Fruit fly (Drosophila melanogaster): ENCODE measurements around the gene CG44004.

Gene CG44004

DNA sequence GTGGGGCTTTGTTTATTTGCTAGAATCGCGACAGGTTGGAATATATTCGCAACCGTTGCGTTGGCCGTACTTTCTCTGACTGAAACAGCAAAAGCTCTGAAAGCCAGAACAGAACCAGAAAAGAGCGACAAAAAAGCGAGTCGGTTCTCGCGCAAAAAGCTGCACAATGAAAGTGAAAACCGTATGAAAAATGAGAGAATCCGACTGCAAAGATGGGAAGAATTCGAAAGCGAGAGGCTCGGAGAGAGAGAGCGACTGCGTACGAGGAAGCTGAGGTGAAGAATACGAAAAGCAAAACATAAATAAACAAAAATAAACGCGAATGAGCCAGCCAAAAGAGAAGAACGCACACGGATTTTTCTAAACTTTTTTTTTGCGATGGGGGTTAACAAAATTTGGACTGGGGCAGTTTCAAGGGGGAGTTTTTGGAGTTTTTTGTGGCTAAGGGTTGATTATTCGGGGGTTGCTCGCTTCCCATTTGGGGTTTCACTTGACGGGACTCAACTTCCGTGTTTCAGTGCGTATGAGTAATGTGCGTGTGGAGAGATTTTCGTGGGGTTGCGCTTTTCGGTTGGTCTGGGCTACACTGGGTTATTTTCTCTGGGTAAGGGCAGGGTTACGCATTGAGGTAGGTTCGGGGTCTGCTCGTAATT is 11.8 kb downstream of the CG44004 start:
- peak; percentile 22 for TF ChIP-seq CG7045 (GFP tag; optimal IDR thresholded peaks at IDR 0.05)
- TF ChIP-seq toe (GFP tag; optimal IDR thresholded peaks at IDR 0.05) = no peak
- TF ChIP-seq pad (GFP tag; optimal IDR thresholded peaks at IDR 0.05) = no peak
- no peak for TF ChIP-seq CG1620 (GFP tag; optimal IDR thresholded peaks at IDR 0.05)
- no peak for TF ChIP-seq Hr96 (GFP tag; optimal IDR thresholded peaks at IDR 0.05)
- TF ChIP-seq CG5204 (GFP tag; optimal IDR thresholded peaks at IDR 0.05) = no peak
- TF ChIP-seq Mnt (GFP tag; optimal IDR thresholded peaks at IDR 0.05) = no peak
- TF ChIP-seq CG14711 (tag; optimal IDR thresholded peaks at IDR 0.05) = peak; percentile 7
- no peak for TF ChIP-seq tj (GFP tag; optimal IDR thresholded peaks at IDR 0.05)
- peak; percentile 60 for TF ChIP-seq CG33017 (tag; optimal IDR thresholded peaks at IDR 0.05)
- TF ChIP-seq CG7101 (tag; optimal IDR thresholded peaks at IDR 0.05) = no peak
- TF ChIP-seq Crg-1 (GFP tag; optimal IDR thresholded peaks at IDR 0.05) = no peak
- TF ChIP-seq kay (GFP tag; ENCODE audit: borderline replicate concordance) = peak; percentile 18
- no peak for TF ChIP-seq CG12768 (GFP tag; optimal IDR thresholded peaks at IDR 0.05)
- no peak for TF ChIP-seq cnc (optimal IDR thresholded peaks at IDR 0.05)
- no peak for TF ChIP-seq Clk (GFP tag; optimal IDR thresholded peaks at IDR 0.05)
- TF ChIP-seq cic (GFP tag; optimal IDR thresholded peaks at IDR 0.05) = peak; percentile 38

DNA sequence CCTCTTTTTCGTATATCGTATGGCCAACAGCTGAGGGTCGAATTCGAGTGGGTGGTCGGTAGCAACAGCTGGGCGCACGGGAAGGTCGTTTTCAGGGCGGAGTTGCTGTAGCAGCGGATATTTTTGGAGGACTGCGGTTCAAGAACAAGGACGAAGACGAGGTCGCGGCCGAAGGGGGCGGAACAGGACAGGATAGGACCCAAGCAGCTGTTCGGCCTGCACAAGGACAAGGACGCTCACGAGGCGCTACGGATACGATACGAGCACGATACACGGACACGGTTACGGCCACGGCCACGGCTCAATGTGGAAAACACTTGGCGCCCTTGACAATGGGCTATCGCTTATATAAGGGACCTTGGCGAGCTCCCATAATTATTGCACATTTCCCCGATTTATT is 12.4 kb downstream of the CG44004 start:
- no peak for TF ChIP-seq Clk (GFP tag; optimal IDR thresholded peaks at IDR 0.05)
- no peak for TF ChIP-seq CG33017 (tag; optimal IDR thresholded peaks at IDR 0.05)
- no peak for TF ChIP-seq bab1 (GFP tag; optimal IDR thresholded peaks at IDR 0.05)
- TF ChIP-seq tj (GFP tag; optimal IDR thresholded peaks at IDR 0.05) = no peak
- no peak for TF ChIP-seq cic (GFP tag; optimal IDR thresholded peaks at IDR 0.05)
- TF ChIP-seq CG1620 (GFP tag; optimal IDR thresholded peaks at IDR 0.05) = no peak
- TF ChIP-seq CG11617 (GFP tag; optimal IDR thresholded peaks at IDR 0.05) = no peak
- no peak for TF ChIP-seq toe (GFP tag; optimal IDR thresholded peaks at IDR 0.05)

DNA sequence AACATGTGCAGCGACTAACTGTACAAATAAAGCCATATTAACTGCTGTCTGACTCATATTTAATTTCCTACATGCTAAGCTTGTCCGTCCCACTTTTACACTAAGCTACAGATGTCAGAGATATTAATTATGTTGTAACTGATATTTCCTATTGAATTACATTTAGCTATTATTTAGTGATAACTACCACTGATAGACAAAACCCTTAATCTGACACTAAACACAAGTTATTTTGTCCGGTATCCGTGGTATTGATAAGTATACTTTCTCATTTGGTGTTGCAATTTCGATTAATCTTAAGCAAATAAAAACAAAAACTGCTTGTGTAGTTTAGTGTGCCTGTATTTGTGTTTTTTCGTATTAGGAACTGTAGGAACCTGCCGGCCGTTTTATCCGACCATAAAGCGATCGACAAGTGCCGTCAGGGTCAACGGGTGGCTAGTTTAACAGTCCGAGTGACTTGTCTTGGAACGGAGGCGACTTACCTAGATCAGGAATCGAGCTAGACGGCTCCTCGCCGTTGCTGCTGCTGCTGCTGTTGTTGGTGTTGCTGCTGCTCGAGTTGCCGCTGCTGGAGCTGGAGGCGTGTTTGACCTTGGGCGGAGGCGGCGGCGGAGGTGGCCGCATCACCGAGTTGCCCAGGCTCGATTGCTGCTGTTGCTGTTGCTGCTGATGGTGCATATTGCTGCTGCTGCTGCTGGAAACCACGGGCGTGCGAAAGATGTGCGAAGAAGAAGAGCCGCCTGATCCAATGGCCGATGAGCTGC is 15.7 kb downstream of the CG44004 start:
- TF ChIP-seq CG1620 (GFP tag; optimal IDR thresholded peaks at IDR 0.05) (no peak), Mnt (GFP tag; optimal IDR thresholded peaks at IDR 0.05) (no peak), Hr96 (GFP tag; optimal IDR thresholded peaks at IDR 0.05) (no peak), kay (GFP tag; ENCODE audit: borderline replicate concordance) (no peak), tj (GFP tag; optimal IDR thresholded peaks at IDR 0.05) (no peak), pad (GFP tag; optimal IDR thresholded peaks at IDR 0.05) (no peak), CG12768 (GFP tag; optimal IDR thresholded peaks at IDR 0.05) (no peak), CG33017 (tag; optimal IDR thresholded peaks at IDR 0.05) (no peak), cnc (optimal IDR thresholded peaks at IDR 0.05) (no peak), Clk (GFP tag; optimal IDR thresholded peaks at IDR 0.05) (no peak), CG7101 (tag; optimal IDR thresholded peaks at IDR 0.05) (no peak), ovo (GFP tag; optimal IDR thresholded peaks at IDR 0.05) (no peak), bab1 (GFP tag; optimal IDR thresholded peaks at IDR 0.05) (no peak), CG5204 (GFP tag; optimal IDR thresholded peaks at IDR 0.05) (no peak), toe (GFP tag; optimal IDR thresholded peaks at IDR 0.05) (no peak)

DNA sequence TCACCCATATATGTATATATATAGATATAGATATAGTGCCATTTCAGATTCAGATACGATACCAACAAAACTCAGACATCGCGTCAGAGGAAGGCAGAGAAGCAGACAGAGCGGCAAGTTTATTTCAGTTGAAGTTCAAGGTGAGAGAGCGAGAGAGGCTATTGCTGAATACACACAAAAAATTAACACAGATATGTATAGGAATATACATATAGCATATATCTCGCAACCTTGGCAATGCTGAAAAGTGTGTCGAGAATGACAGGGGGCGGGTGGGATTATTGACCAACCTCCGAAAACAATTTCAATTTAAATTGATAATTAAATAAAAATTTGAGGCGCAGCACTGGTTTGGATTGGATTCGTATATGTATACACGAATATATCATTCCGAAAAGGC is 16.6 kb downstream of the CG44004 start:
- TF ChIP-seq tj (GFP tag; optimal IDR thresholded peaks at IDR 0.05) = peak; percentile 29
- TF ChIP-seq ovo (GFP tag; optimal IDR thresholded peaks at IDR 0.05) = no peak
- TF ChIP-seq kay (GFP tag; ENCODE audit: borderline replicate concordance) = peak; percentile 47
- no peak for TF ChIP-seq CG33017 (tag; optimal IDR thresholded peaks at IDR 0.05)

DNA sequence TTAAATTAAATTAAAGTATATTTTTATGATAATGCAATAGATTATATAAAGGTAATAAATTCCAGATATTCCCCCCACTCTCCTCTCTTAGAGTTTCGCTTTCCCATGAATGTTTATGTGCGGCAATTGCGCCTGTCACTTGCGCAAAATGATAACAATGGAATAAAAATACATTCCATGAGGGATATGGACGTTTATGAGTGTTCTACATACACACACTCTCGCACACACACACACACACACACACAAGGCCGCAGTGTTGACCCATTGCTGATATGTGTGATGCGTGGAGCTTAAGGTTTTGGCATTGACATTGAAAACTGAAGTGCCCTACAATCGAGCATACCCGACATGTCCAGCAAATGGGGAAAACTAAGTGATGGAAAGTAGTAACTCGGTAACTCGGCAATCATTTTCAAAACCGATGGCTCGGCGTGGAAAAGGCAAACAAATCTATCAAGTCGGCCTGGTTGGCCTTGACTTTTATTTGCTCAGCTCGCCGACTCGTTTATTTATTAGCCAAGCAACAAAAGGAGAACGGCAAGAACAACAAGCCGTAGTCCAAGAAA is 27.0 kb downstream of the CG44004 start:
- peak; percentile 11 for TF ChIP-seq CG12768 (GFP tag; optimal IDR thresholded peaks at IDR 0.05)
- no peak for TF ChIP-seq pad (GFP tag; optimal IDR thresholded peaks at IDR 0.05)
- no peak for TF ChIP-seq cic (GFP tag; optimal IDR thresholded peaks at IDR 0.05)

DNA sequence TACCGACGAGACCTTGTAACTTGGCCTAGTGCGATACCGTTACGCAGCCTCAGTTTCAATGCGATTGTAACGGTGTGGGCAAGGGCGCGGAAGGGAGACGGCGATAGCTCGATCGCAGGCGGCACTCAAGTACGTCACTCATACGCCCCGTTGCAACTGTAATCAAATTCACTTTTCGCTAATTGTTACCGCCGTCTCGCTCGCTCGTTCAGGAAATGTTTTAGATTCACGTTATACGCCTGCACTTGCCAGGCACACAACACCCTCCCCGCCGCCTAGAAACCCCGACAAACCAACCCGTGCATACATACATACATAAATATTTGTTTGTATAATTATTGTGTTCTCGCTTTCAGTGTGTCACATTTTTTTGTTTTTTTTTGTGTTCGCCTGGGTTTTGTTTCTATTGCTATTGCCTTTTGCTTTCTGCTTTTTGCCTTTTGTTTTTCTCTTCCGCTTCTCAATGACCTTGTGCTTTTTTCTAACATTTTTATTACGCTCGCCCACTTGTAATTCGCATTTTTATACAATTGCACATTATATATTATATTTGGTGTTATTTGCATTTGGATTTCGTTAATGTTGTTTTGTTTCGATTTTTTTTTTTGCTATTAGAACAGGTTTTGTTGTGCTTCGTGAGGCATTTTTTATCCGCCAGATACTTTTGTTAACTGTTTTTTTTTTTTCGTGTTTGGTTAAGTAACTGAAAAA is 29.2 kb downstream of the CG44004 start:
- TF ChIP-seq ovo (GFP tag; optimal IDR thresholded peaks at IDR 0.05) (peak; percentile 98), CG7101 (tag; optimal IDR thresholded peaks at IDR 0.05) (no peak), Mnt (GFP tag; optimal IDR thresholded peaks at IDR 0.05) (peak; percentile 34), bab1 (GFP tag; optimal IDR thresholded peaks at IDR 0.05) (no peak), cic (GFP tag; optimal IDR thresholded peaks at IDR 0.05) (peak; percentile 82), toe (GFP tag; optimal IDR thresholded peaks at IDR 0.05) (no peak), CG11617 (GFP tag; optimal IDR thresholded peaks at IDR 0.05) (peak; percentile 16), kay (GFP tag; ENCODE audit: borderline replicate concordance) (peak; percentile 98), tj (GFP tag; optimal IDR thresholded peaks at IDR 0.05) (peak; percentile 8), CG5204 (GFP tag; optimal IDR thresholded peaks at IDR 0.05) (peak; percentile 0), CG12768 (GFP tag; optimal IDR thresholded peaks at IDR 0.05) (peak; percentile 59), CG7045 (GFP tag; optimal IDR thresholded peaks at IDR 0.05) (peak; percentile 12), CG33017 (tag; optimal IDR thresholded peaks at IDR 0.05) (peak; percentile 38)

All from whole organism, adult.